Fruit fly (Drosophila melanogaster) whole organism, embryonic: ENCODE measurements around the gene Vps13D.

ENCODE experiments used
- BtbVII ChIP-seq: fragments of 200-800 bp; sonication (Bioruptor generic); optimal IDR thresholded peaks from 3 replicates; lab custom pipeline; 2017; ENCODE audit warnings: missing biosample characterization, mild to moderate bottlenecking, missing genetic modification characterization
- CG12391 ChIP-seq: fragments of 200-800 bp; sonication (Bioruptor generic); optimal IDR thresholded peaks from 3 replicates; lab custom pipeline; 2018; ENCODE audit warnings: missing biosample characterization, mild to moderate bottlenecking, missing genetic modification characterization, moderate library complexity
- CG13287 ChIP-seq: fragments of 200-800 bp; sonication (Bioruptor generic); IDR thresholded peaks from 2 replicates; pipeline ENCODE4 v1.3.6; 2022; ENCODE audit warnings: missing biosample characterization, missing genetic modification characterization; ENCODE audit not compliant: partially characterized antibody
- CG15073 ChIP-seq: fragments of 200-800 bp; sonication (Bioruptor generic); optimal IDR thresholded peaks from 2 replicates; lab custom pipeline; 2016; ENCODE audit warnings: missing biosample characterization, missing genetic modification characterization
- CG15601 ChIP-seq: fragments of 200-800 bp; sonication (Bioruptor generic); optimal IDR thresholded peaks from 3 replicates; lab custom pipeline; 2019; ENCODE audit warnings: missing biosample characterization, mild to moderate bottlenecking, missing genetic modification characterization, moderate library complexity
- CG15696 ChIP-seq: fragments of 200-800 bp; sonication (Bioruptor generic); optimal IDR thresholded peaks from 2 replicates; lab custom pipeline; 2019; ENCODE audit warnings: missing biosample characterization, mild to moderate bottlenecking, missing genetic modification characterization, moderate library complexity
- CG1603 ChIP-seq: fragments of 200-800 bp; sonication (Bioruptor generic); optimal IDR thresholded peaks from 2 replicates; lab custom pipeline; 2019; ENCODE audit warnings: missing biosample characterization, mild to moderate bottlenecking, missing genetic modification characterization, moderate library complexity
- CG16813 ChIP-seq: fragments of 200-800 bp; sonication (Bioruptor generic); IDR thresholded peaks from 3 replicates; pipeline ENCODE4 v1.3.6; 2022; ENCODE audit warnings: missing biosample characterization, missing genetic modification characterization; ENCODE audit not compliant: partially characterized antibody
- CG18262 ChIP-seq: fragments of 200-800 bp; optimal IDR thresholded peaks from 3 replicates; lab custom pipeline; 2019; ENCODE audit warnings: missing biosample characterization, mild to moderate bottlenecking, missing genetic modification characterization, moderate library complexity
- CG3281 ChIP-seq: fragments of 200-800 bp; sonication (Bioruptor generic); optimal IDR thresholded peaks from 3 replicates; lab custom pipeline; 2017; ENCODE audit warnings: missing biosample characterization, mild to moderate bottlenecking, missing genetic modification characterization
- CG5953 ChIP-seq: fragments of 200-800 bp; sonication (Bioruptor generic); IDR thresholded peaks from 2 replicates; pipeline ENCODE4 v1.3.6; 2022; ENCODE audit warnings: missing biosample characterization, missing genetic modification characterization
- CG6175 ChIP-seq: fragments of 200-800 bp; sonication (Bioruptor generic); IDR thresholded peaks from 3 replicates; pipeline ENCODE4 v1.3.6; 2022; ENCODE audit warnings: missing biosample characterization, missing genetic modification characterization
- CG7963 ChIP-seq: fragments of 200-800 bp; sonication (Bioruptor generic); IDR thresholded peaks from 3 replicates; pipeline ENCODE4 v1.3.6; 2022; ENCODE audit warnings: missing biosample characterization, missing genetic modification characterization; ENCODE audit not compliant: partially characterized antibody
- CG8089 ChIP-seq: fragments of 200-800 bp; sonication (Bioruptor generic); optimal IDR thresholded peaks from 3 replicates; lab custom pipeline; 2016; ENCODE audit warnings: missing biosample characterization, missing genetic modification characterization
- CG8359 ChIP-seq: fragments of 200-800 bp; sonication (Bioruptor generic); optimal IDR thresholded peaks from 2 replicates; lab custom pipeline; 2017; ENCODE audit warnings: missing biosample characterization, mild to moderate bottlenecking, missing genetic modification characterization, borderline replicate concordance
- Chrac-16 ChIP-seq: fragments of 200-800 bp; sonication (Bioruptor generic); optimal IDR thresholded peaks from 3 replicates; lab custom pipeline; 2016; ENCODE audit warnings: missing biosample characterization, missing genetic modification characterization
- Dref ChIP-seq: fragments of 200-800 bp; sonication (Bioruptor generic); IDR thresholded peaks from 2 replicates; pipeline ENCODE4 v1.3.6; 2022; ENCODE audit warnings: missing biosample characterization, missing genetic modification characterization
- ERR ChIP-seq: fragments of 200-800 bp; sonication (Bioruptor generic); optimal IDR thresholded peaks from 2 replicates; lab custom pipeline; 2016; ENCODE audit warnings: missing biosample characterization, missing genetic modification characterization
- Hmr ChIP-seq: fragments of 200-800 bp; sonication (Bioruptor generic); optimal IDR thresholded peaks from 3 replicates; lab custom pipeline; 2017; ENCODE audit warnings: mild to moderate bottlenecking, missing biosample characterization, missing genetic modification reagents, missing genetic modification characterization
- Hr51 ChIP-seq, 2 experiments: fragments of 200-800 bp; sonication (Bioruptor generic); optimal IDR thresholded peaks; 2 replicates in 1 of 2; 3 replicates in 1 of 2; lab custom pipeline; 2016 to 2018; ENCODE audit warnings: missing biosample characterization in 2 of 2, missing genetic modification characterization in 2 of 2, mild to moderate bottlenecking in 1 of 2, moderate library complexity in 1 of 2
- Mrtf ChIP-seq: fragments of 200-800 bp; sonication (Bioruptor generic); IDR thresholded peaks from 3 replicates; pipeline ENCODE4 v1.3.6; 2022; ENCODE audit warnings: missing biosample characterization, missing genetic modification characterization
- NC2α ChIP-seq: fragments of 200-800 bp; sonication (Bioruptor generic); optimal IDR thresholded peaks from 2 replicates; lab custom pipeline; 2016; ENCODE audit warnings: missing biosample characterization, missing genetic modification characterization
- PHDP ChIP-seq: fragments of 200-800 bp; sonication (Bioruptor generic); optimal IDR thresholded peaks from 3 replicates; lab custom pipeline; 2018; ENCODE audit warnings: missing biosample characterization, mild to moderate bottlenecking, missing genetic modification characterization, moderate library complexity
- Sin3A ChIP-seq: fragments of >200 bp; optimal IDR thresholded peaks from 2 replicates; lab custom pipeline; 2018
- Six4 ChIP-seq: fragments of 200-800 bp; sonication (Bioruptor generic); optimal IDR thresholded peaks from 2 replicates; lab custom pipeline; 2016; ENCODE audit warnings: missing biosample characterization, missing genetic modification characterization
- Sox100B ChIP-seq: fragments of 200-800 bp; sonication (Bioruptor generic); optimal IDR thresholded peaks from 3 replicates; lab custom pipeline; 2018; ENCODE audit warnings: missing biosample characterization, mild to moderate bottlenecking, missing genetic modification characterization
- Sry-β ChIP-seq: fragments of 200-800 bp; sonication (Bioruptor generic); optimal IDR thresholded peaks from 2 replicates; lab custom pipeline; 2018; ENCODE audit warnings: missing biosample characterization, mild to moderate bottlenecking, missing genetic modification characterization, moderate library complexity
- Sry-δ ChIP-seq: fragments of 200-800 bp; sonication (Bioruptor generic); optimal IDR thresholded peaks from 2 replicates; lab custom pipeline; 2016; ENCODE audit warnings: missing biosample characterization, missing genetic modification characterization
- TFAM ChIP-seq: fragments of 200-800 bp; sonication (Bioruptor generic); optimal IDR thresholded peaks from 2 replicates; lab custom pipeline; 2017; ENCODE audit warnings: missing biosample characterization, missing genetic modification characterization, inconsistent platforms
- ab ChIP-seq: fragments of 200-800 bp; sonication (Bioruptor generic); optimal IDR thresholded peaks from 2 replicates; lab custom pipeline; 2016; ENCODE audit warnings: missing biosample characterization, missing genetic modification characterization
- ash1 ChIP-seq: fragments of 200-800 bp; sonication (Bioruptor generic); optimal IDR thresholded peaks from 2 replicates; lab custom pipeline; 2018; ENCODE audit warnings: missing biosample characterization, mild to moderate bottlenecking, missing genetic modification characterization
- bab2 ChIP-seq: fragments of 200-800 bp; sonication (Bioruptor generic); optimal IDR thresholded peaks from 2 replicates; lab custom pipeline; 2016; ENCODE audit warnings: missing biosample characterization, missing genetic modification characterization
- bowl ChIP-seq: fragments of 200-800 bp; sonication (Bioruptor generic); IDR thresholded peaks from 2 replicates; pipeline ENCODE4 v1.3.6; 2022; ENCODE audit warnings: missing biosample characterization, missing genetic modification characterization
- ems ChIP-seq: fragments of 200-800 bp; sonication (Bioruptor generic); optimal IDR thresholded peaks from 3 replicates; lab custom pipeline; 2016; ENCODE audit warnings: missing biosample characterization, missing genetic modification characterization
- exex ChIP-seq: fragments of 200-800 bp; sonication (Bioruptor generic); optimal IDR thresholded peaks from 4 replicates; lab custom pipeline; 2018; ENCODE audit warnings: missing biosample characterization, mild to moderate bottlenecking, missing genetic modification characterization, moderate library complexity
- fd3F ChIP-seq: fragments of 200-800 bp; sonication (Bioruptor generic); optimal IDR thresholded peaks from 2 replicates; lab custom pipeline; 2018; ENCODE audit warnings: missing biosample characterization, mild to moderate bottlenecking, missing genetic modification characterization, moderate library complexity
- fu2 ChIP-seq: fragments of 200-800 bp; sonication (Bioruptor generic); optimal IDR thresholded peaks from 2 replicates; lab custom pipeline; 2016; ENCODE audit warnings: missing biosample characterization, missing genetic modification characterization
- gem ChIP-seq: fragments of 200-800 bp; sonication (Bioruptor generic); optimal IDR thresholded peaks from 2 replicates; lab custom pipeline; 2019; ENCODE audit warnings: missing biosample characterization, mild to moderate bottlenecking, missing genetic modification characterization, moderate library complexity
- grau ChIP-seq: fragments of 200-800 bp; optimal IDR thresholded peaks from 3 replicates; lab custom pipeline; 2019; ENCODE audit warnings: missing biosample characterization, mild to moderate bottlenecking, missing genetic modification characterization, moderate library complexity
- ken ChIP-seq: fragments of 200-800 bp; sonication (Bioruptor generic); IDR thresholded peaks from 3 replicates; pipeline ENCODE4 v1.3.6; 2022; ENCODE audit warnings: missing biosample characterization, missing genetic modification characterization
- otp ChIP-seq: fragments of 200-800 bp; sonication (Bioruptor generic); IDR thresholded peaks from 3 replicates; pipeline ENCODE4, ENCODE4 v1.3.6; 2022; ENCODE audit warnings: missing biosample characterization, missing genetic modification characterization
- pan ChIP-seq, 4 experiments: fragments of >200 bp in 3 of 4; fragments of 200-800 bp in 1 of 4; sonication (Bioruptor generic) in 1 of 4; optimal IDR thresholded peaks in 3 of 4; IDR thresholded peaks in 1 of 4; 2 replicates each; pipeline versions ENCODE4 v1.3.6 to Lab custom; 2017 to 2022; ENCODE audit warnings: missing biosample characterization in 2 of 4, missing genetic modification characterization in 2 of 4, mixed read lengths in 1 of 4
- sens ChIP-seq: fragments of 200-800 bp; sonication (Bioruptor generic); peaks from one replicate; lab custom pipeline; 2016; ENCODE audit warnings: missing biosample characterization, missing genetic modification characterization
- tll ChIP-seq, 2 experiments: fragments of 200-800 bp in 1 of 2; fragments of >200 bp in 1 of 2; sonication (Bioruptor generic) in 1 of 2; optimal IDR thresholded peaks; 2 replicates each; lab custom pipeline; 2017 to 2019; ENCODE audit warnings: missing biosample characterization in 2 of 2, missing genetic modification characterization in 2 of 2, mild to moderate bottlenecking in 1 of 2, moderate library complexity in 1 of 2
- wek ChIP-seq: fragments of 200-800 bp; sonication (Bioruptor generic); optimal IDR thresholded peaks from 3 replicates; lab custom pipeline; 2018; ENCODE audit warnings: missing biosample characterization, mild to moderate bottlenecking, missing genetic modification characterization, moderate library complexity
- zf30C ChIP-seq: fragments of 200-800 bp; sonication (Bioruptor generic); optimal IDR thresholded peaks from 3 replicates; lab custom pipeline; 2018; ENCODE audit warnings: missing biosample characterization, mild to moderate bottlenecking, missing genetic modification characterization

Vps13D gene

DNA sequence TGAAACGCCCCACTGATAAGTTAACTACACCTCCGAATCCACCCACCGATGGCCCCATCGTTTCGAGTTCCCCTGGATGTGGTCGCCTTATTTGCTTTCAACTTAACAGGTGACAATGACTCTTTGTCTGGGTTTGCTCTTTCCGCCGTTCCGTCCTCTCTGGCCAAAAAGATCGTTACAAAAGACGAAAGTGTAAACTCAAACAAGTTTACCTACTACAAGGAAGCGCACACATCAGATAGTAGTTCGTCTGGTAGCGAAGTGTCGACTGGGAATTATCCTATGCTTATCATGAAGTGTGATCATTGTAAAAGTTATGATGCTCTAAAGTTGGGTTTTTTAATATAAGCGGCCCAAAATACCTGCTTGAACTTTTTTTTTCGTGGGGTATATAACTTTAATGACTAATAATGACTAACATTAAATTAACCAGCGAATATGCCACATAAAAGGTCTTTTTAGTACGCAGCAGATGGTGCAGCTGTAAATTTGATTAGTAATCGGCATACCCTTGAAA, 44.0 kb downstream of the Vps13D start (continued):
- TF ChIP-seq zf30C (GFP tag; lab: Kevin White, UChicago) (no peak), Sox100B (GFP tag; lab: Kevin White, UChicago) (peak; percentile 35), NC2α (GFP tag; lab: Kevin White, UChicago) (no peak), CG7963 (GFP tag; lab: Robert Waterston, UW) (no peak), ash1 (GFP tag; lab: Kevin White, UChicago) (no peak), Dref (GFP tag; lab: Robert Waterston, UW) (no peak), CG8359 (GFP tag; lab: Kevin White, UChicago) (no peak), ken (GFP tag; lab: Robert Waterston, UW) (no peak), CG15601 (tag; lab: Kevin White, UChicago) (peak; percentile 42)

DNA sequence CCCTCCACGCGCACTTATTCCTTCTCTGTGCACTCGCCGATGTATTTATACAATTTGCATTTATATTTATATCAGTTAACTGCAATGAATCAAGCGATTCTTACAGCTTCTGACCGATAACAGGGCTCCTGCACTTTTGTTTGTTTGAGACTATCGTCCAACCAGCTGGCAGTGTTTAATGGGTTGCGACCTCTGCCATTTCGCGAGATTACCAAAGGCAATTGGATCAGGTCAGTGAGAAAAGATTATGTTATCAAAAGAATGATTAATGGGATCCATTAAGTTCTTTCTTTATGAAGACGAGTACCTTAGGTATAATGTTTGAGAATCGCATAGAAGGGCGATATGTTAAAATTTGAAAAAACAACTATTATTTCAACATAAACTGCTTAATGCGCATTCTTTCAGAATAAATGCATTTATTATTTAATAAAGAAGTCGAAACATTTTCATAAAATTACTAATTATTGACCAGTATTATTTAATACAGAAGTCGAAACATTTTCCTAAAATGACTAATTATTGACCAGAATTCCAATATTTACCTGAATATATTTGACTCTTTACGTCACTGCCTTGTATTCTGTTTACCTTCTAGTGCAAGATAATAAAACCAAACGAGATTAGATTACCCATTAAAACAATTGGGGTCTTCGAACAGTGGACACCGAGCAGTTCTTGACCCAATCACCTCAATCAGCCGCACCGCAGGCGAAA, 44.7 kb downstream of the Vps13D start:
- TF ChIP-seq Sry-β (no peak), Sin3A (no peak), CG8089 (GFP tag; lab: Kevin White, UChicago) (no peak), CG1603 (tag; lab: Kevin White, UChicago) (no peak), sens (GFP tag; lab: Kevin White, UChicago) (peak; percentile 74), CG13287 (GFP tag; lab: Robert Waterston, UW) (no peak), tll (GFP tag; optimal IDR thresholded peaks at IDR 0.05; lab: Kevin White, UChicago) (no peak), exex (tag; lab: Kevin White, UChicago) (peak; percentile 30), CG3281 (GFP tag; lab: Kevin White, UChicago) (no peak), TFAM (GFP tag; lab: Kevin White, UChicago) (no peak), Mrtf (GFP tag; lab: Robert Waterston, UW) (no peak), otp (GFP tag; lab: Robert Waterston, UW) (no peak), fd3F (no peak), CG16813 (GFP tag; lab: Robert Waterston, UW) (no peak), Chrac-16 (GFP tag; lab: Kevin White, UChicago) (no peak), CG6175 (no peak), Hr51 (GFP tag; optimal IDR thresholded peaks at IDR 0.05; lab: Kevin White, UChicago) (peak in 1 of 2 experiments; percentile 12), pan (optimal IDR thresholded peaks at IDR 0.05; lab: Kevin White, UChicago) (no peak), pan (GFP tag; optimal IDR thresholded peaks at IDR 0.05 in 1 of 2, IDR thresholded peaks at IDR 0.05 in 1 of 2) (no peak), Hmr (GFP tag; lab: Kevin White, UChicago) (no peak), gem (tag; lab: Kevin White, UChicago) (peak; percentile 22), Six4 (GFP tag; lab: Kevin White, UChicago) (no peak), CG15073 (GFP tag; lab: Kevin White, UChicago) (no peak), grau (tag; lab: Kevin White, UChicago) (peak; percentile 15), ab (GFP tag; lab: Kevin White, UChicago) (no peak), fu2 (GFP tag; lab: Kevin White, UChicago) (no peak), Sry-δ (GFP tag; lab: Kevin White, UChicago) (no peak), ems (GFP tag; lab: Kevin White, UChicago) (no peak), PHDP (tag; lab: Kevin White, UChicago) (peak; percentile 20), CG15601 (tag; lab: Kevin White, UChicago) (peak; percentile 31), BtbVII (GFP tag; lab: Kevin White, UChicago) (no peak), CG15696 (no peak), ERR (GFP tag; lab: Kevin White, UChicago) (no peak), wek (GFP tag; lab: Kevin White, UChicago) (no peak), bowl (GFP tag; lab: Robert Waterston, UW) (no peak), CG12391 (tag; lab: Kevin White, UChicago) (no peak), bab2 (GFP tag; lab: Kevin White, UChicago) (no peak), CG18262 (tag; lab: Kevin White, UChicago) (no peak), CG5953 (GFP tag; lab: Robert Waterston, UW) (no peak)
